Worm (Caenorhabditis elegans) whole organism, mixed stage, embryonic: ENCODE measurements around the gene F10G2.1.

Experiments
- blmp-1 ChIP-seq: fragments of 150-350 bp; optimal IDR thresholded peaks from 2 replicates; lab custom pipeline; 2014; ENCODE audit warnings: missing biosample characterization, missing genetic modification characterization
- ceh-83 ChIP-seq: fragments of 200-800 bp; sonication (Bioruptor generic); optimal IDR thresholded peaks from 2 replicates; lab custom pipeline; 2018; ENCODE audit warnings: mild to moderate bottlenecking, missing genetic modification characterization, missing compliant biosample characterization
- elt-3 ChIP-seq: fragments of 150-350 bp; optimal IDR thresholded peaks from 2 replicates; lab custom pipeline; 2014; ENCODE audit warnings: missing biosample characterization, missing genetic modification characterization
- lin-13 ChIP-seq: fragments of 150-350 bp; optimal IDR thresholded peaks from 2 replicates; lab custom pipeline; 2014; ENCODE audit warnings: missing biosample characterization, missing genetic modification characterization
- lsy-2 ChIP-seq: fragments of 150-350 bp; optimal IDR thresholded peaks from 2 replicates; lab custom pipeline; 2014; ENCODE audit warnings: missing biosample characterization, missing genetic modification characterization
- mab-5 ChIP-seq: fragments of 150-350 bp; optimal IDR thresholded peaks from 2 replicates; lab custom pipeline; 2014; ENCODE audit warnings: missing biosample characterization, missing genetic modification characterization
- nhr-237 ChIP-seq: fragments of 150-350 bp; optimal IDR thresholded peaks from 2 replicates; lab custom pipeline; 2014; ENCODE audit warnings: missing biosample characterization, missing genetic modification characterization
- nhr-28 ChIP-seq: fragments of 150-350 bp; optimal IDR thresholded peaks from 2 replicates; lab custom pipeline; 2014; ENCODE audit warnings: missing biosample characterization, missing genetic modification characterization
- pha-4 ChIP-seq: fragments of 150-350 bp; optimal IDR thresholded peaks from 2 replicates; lab custom pipeline; 2018; ENCODE audit warnings: missing biosample characterization, missing genetic modification reagents, missing genetic modification characterization
- snpc-4 ChIP-seq: fragments of 150-350 bp; optimal IDR thresholded peaks from 2 replicates; lab custom pipeline; 2014; ENCODE audit warnings: missing biosample characterization, missing genetic modification characterization
- sptf-1 ChIP-seq: sonication (generic microtip); optimal IDR thresholded peaks from 2 replicates; lab custom pipeline; 2017; ENCODE audit warnings: mild to moderate bottlenecking, missing genetic modification characterization, moderate library complexity, missing compliant biosample characterization
- unc-120 ChIP-seq: sonication (generic microtip); optimal IDR thresholded peaks from 2 replicates; lab custom pipeline; 2017; ENCODE audit warnings: missing genetic modification characterization, missing compliant biosample characterization; ENCODE audit not compliant: poor library complexity, severe bottlenecking
- unc-39 ChIP-seq: fragments of 150-350 bp; optimal IDR thresholded peaks from 2 replicates; lab custom pipeline; 2014; ENCODE audit warnings: missing biosample characterization, missing genetic modification characterization
- unc-62 ChIP-seq: fragments of 150-350 bp; optimal IDR thresholded peaks from 2 replicates; lab custom pipeline; 2014; ENCODE audit warnings: missing biosample characterization, missing genetic modification reagents, missing genetic modification characterization

DNA sequence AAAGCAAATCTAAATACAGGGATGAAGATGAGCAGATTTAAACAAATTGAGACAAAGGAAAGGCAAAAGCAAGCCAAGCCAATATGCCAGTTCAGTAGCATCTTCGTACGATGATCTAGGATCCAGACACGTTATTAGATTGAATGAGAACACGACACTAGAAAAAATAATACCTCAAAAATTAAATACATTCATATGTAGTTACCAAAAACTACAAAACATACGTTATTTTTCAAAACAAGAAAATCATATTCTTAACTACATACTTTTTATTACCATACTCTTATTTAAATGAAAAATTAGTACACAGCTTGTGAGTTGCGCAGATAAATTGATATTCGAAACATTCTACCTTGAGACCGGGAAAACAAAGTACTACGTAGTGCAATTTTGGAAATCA, 19.1 kb upstream of the F10G2.1 start, which contains the start of gene srx-6:
- TF ChIP-seq unc-39 (tag; lab: Kevin White, UChicago): no peak
- no peak for TF ChIP-seq nhr-237 (tag; lab: Kevin White, UChicago)
- no peak for TF ChIP-seq elt-3 (tag; lab: Kevin White, UChicago)
- no peak for TF ChIP-seq nhr-28 (tag; lab: Kevin White, UChicago)
- no peak for TF ChIP-seq pha-4 (tag; lab: Kevin White, UChicago)
- no peak for TF ChIP-seq lsy-2
- TF ChIP-seq sptf-1 (tag; lab: Kevin White, UChicago): no peak
- TF ChIP-seq snpc-4 (tag; lab: Kevin White, UChicago): no peak
- TF ChIP-seq unc-62: no peak
- no peak for TF ChIP-seq mab-5 (tag; lab: Kevin White, UChicago)
- no peak for TF ChIP-seq blmp-1 (tag; lab: Kevin White, UChicago)
- no peak for TF ChIP-seq ceh-83 (GFP tag; lab: Kevin White, UChicago)
- TF ChIP-seq lin-13 (tag; lab: Kevin White, UChicago): no peak
- no peak for TF ChIP-seq unc-120 (tag; lab: Kevin White, UChicago)
